Fruit fly (Drosophila melanogaster) whole organism, embryonic: Measurements from ENCODE around the gene CG10333.

ENCODE experiments used
- Atf-2 ChIP-seq: fragments of 200-800 bp; sonication (Bioruptor generic); optimal IDR thresholded peaks from 2 replicates; lab custom pipeline; 2016; ENCODE audit warnings: missing biosample characterization, missing genetic modification characterization
- CG10431 ChIP-seq: fragments of 200-800 bp; sonication (Bioruptor generic); optimal IDR thresholded peaks from 3 replicates; lab custom pipeline; 2018; ENCODE audit warnings: missing biosample characterization, mild to moderate bottlenecking, missing genetic modification characterization
- CG10543 ChIP-seq: fragments of 200-800 bp; sonication (Bioruptor generic); optimal IDR thresholded peaks from 3 replicates; lab custom pipeline; 2017; ENCODE audit warnings: missing biosample characterization, mild to moderate bottlenecking, missing genetic modification characterization, moderate library complexity
- CG10565 ChIP-seq: fragments of 200-800 bp; sonication (Bioruptor generic); optimal IDR thresholded peaks from 3 replicates; lab custom pipeline; 2016; ENCODE audit warnings: missing biosample characterization, mild to moderate bottlenecking, missing genetic modification characterization
- CG11398 ChIP-seq: fragments of 200-800 bp; sonication (Bioruptor generic); optimal IDR thresholded peaks from 2 replicates; lab custom pipeline; 2016; ENCODE audit warnings: missing biosample characterization, missing genetic modification characterization
- CG12219 ChIP-seq: fragments of 200-800 bp; sonication (Bioruptor generic); optimal IDR thresholded peaks from 3 replicates; lab custom pipeline; 2018; ENCODE audit warnings: missing biosample characterization, mild to moderate bottlenecking, missing genetic modification characterization
- CG12299 ChIP-seq: fragments of 200-800 bp; sonication (Bioruptor generic); optimal IDR thresholded peaks from 2 replicates; lab custom pipeline; 2018; ENCODE audit warnings: missing biosample characterization, mild to moderate bottlenecking, missing genetic modification characterization
- CG13894 ChIP-seq: fragments of 200-800 bp; sonication (Bioruptor generic); optimal IDR thresholded peaks from 3 replicates; lab custom pipeline; 2018; ENCODE audit warnings: missing biosample characterization, mild to moderate bottlenecking, missing genetic modification characterization, moderate library complexity
- CG14014 ChIP-seq: fragments of 200-800 bp; sonication (Bioruptor generic); IDR thresholded peaks from 2 replicates; pipeline ENCODE4 v1.3.6; 2022; ENCODE audit warnings: missing biosample characterization, missing genetic modification characterization
- CG14441 ChIP-seq: fragments of 200-800 bp; sonication (Bioruptor generic); IDR thresholded peaks from 2 replicates; pipeline ENCODE4 v1.3.6; 2022; ENCODE audit warnings: missing biosample characterization, missing genetic modification characterization
- CG16779 ChIP-seq: fragments of 200-800 bp; sonication (Bioruptor generic); IDR thresholded peaks from 2 replicates; pipeline ENCODE4 v1.3.6; 2022; ENCODE audit warnings: missing biosample characterization, missing genetic modification characterization
- CG17359 ChIP-seq: fragments of 200-800 bp; sonication (Bioruptor generic); optimal IDR thresholded peaks from 3 replicates; lab custom pipeline; 2018; ENCODE audit warnings: missing biosample characterization, mild to moderate bottlenecking, missing genetic modification characterization, moderate library complexity
- CG18599 ChIP-seq: fragments of 200-800 bp; sonication (Bioruptor generic); optimal IDR thresholded peaks from 3 replicates; lab custom pipeline; 2017; ENCODE audit warnings: missing biosample characterization, missing genetic modification characterization, mild to moderate bottlenecking, moderate library complexity, missing genetic modification reagents
- CG2129 ChIP-seq: fragments of 200-800 bp; sonication (Bioruptor generic); IDR thresholded peaks from 2 replicates; pipeline ENCODE4 v1.3.6; 2022; ENCODE audit warnings: missing biosample characterization, missing genetic modification characterization; ENCODE audit not compliant: partially characterized antibody
- CG32767 ChIP-seq: fragments of 200-800 bp; sonication (Bioruptor generic); IDR thresholded peaks from 2 replicates; pipeline ENCODE4 v1.3.6; 2022; ENCODE audit warnings: missing biosample characterization, missing genetic modification characterization
- CG32772 ChIP-seq: fragments of 200-800 bp; sonication (Bioruptor generic); IDR thresholded peaks from 2 replicates; pipeline ENCODE4 v1.3.6; 2022; ENCODE audit warnings: missing biosample characterization, missing genetic modification characterization
- CG3281 ChIP-seq: fragments of 200-800 bp; sonication (Bioruptor generic); optimal IDR thresholded peaks from 3 replicates; lab custom pipeline; 2017; ENCODE audit warnings: missing biosample characterization, mild to moderate bottlenecking, missing genetic modification characterization
- CG43689 ChIP-seq: fragments of 200-800 bp; sonication (Bioruptor generic); IDR thresholded peaks from 2 replicates; pipeline ENCODE4 v1.3.6; 2022; ENCODE audit warnings: missing biosample characterization, missing genetic modification characterization
- CG4424 ChIP-seq: fragments of 200-800 bp; sonication (Bioruptor generic); optimal IDR thresholded peaks from 3 replicates; lab custom pipeline; 2016; ENCODE audit warnings: missing biosample characterization, missing genetic modification characterization
- CG5180 ChIP-seq: fragments of 200-800 bp; sonication (Bioruptor generic); optimal IDR thresholded peaks from 3 replicates; lab custom pipeline; 2017; ENCODE audit warnings: missing biosample characterization, missing genetic modification characterization, mild to moderate bottlenecking, moderate library complexity, missing genetic modification reagents
- CG6175 ChIP-seq: fragments of 200-800 bp; sonication (Bioruptor generic); IDR thresholded peaks from 3 replicates; pipeline ENCODE4 v1.3.6; 2022; ENCODE audit warnings: missing biosample characterization, missing genetic modification characterization
- CG6654 ChIP-seq: fragments of 200-800 bp; sonication (Bioruptor generic); optimal IDR thresholded peaks from 2 replicates; lab custom pipeline; 2017; ENCODE audit warnings: missing biosample characterization, mild to moderate bottlenecking, missing genetic modification characterization
- CG6813 ChIP-seq: fragments of 200-800 bp; sonication (Bioruptor generic); optimal IDR thresholded peaks from 2 replicates; lab custom pipeline; 2017; ENCODE audit warnings: missing biosample characterization, missing genetic modification characterization, mild to moderate bottlenecking, moderate library complexity, missing genetic modification reagents
- CG7357 ChIP-seq: fragments of 200-800 bp; sonication (Bioruptor generic); IDR thresholded peaks from 3 replicates; pipeline ENCODE4 v1.3.6; 2022; ENCODE audit warnings: missing biosample characterization, missing genetic modification characterization
- CG8281 ChIP-seq: fragments of 200-800 bp; sonication (Bioruptor generic); optimal IDR thresholded peaks from 2 replicates; lab custom pipeline; 2018; ENCODE audit warnings: missing biosample characterization, mild to moderate bottlenecking, missing genetic modification characterization, moderate library complexity
- CG8359 ChIP-seq: fragments of 200-800 bp; sonication (Bioruptor generic); optimal IDR thresholded peaks from 2 replicates; lab custom pipeline; 2017; ENCODE audit warnings: missing biosample characterization, mild to moderate bottlenecking, missing genetic modification characterization, borderline replicate concordance
- CG9437 ChIP-seq: fragments of 200-800 bp; sonication (Bioruptor generic); optimal IDR thresholded peaks from 2 replicates; lab custom pipeline; 2018; ENCODE audit warnings: missing biosample characterization, mild to moderate bottlenecking, missing genetic modification characterization
- CG9876 ChIP-seq: fragments of 200-800 bp; sonication (Bioruptor generic); optimal IDR thresholded peaks from 2 replicates; lab custom pipeline; 2016; ENCODE audit warnings: missing biosample characterization, missing genetic modification characterization
- Dref ChIP-seq: fragments of 200-800 bp; sonication (Bioruptor generic); IDR thresholded peaks from 2 replicates; pipeline ENCODE4 v1.3.6; 2022; ENCODE audit warnings: missing biosample characterization, missing genetic modification characterization
- HmgD ChIP-seq: fragments of 200-800 bp; sonication (Bioruptor generic); optimal IDR thresholded peaks from 3 replicates; lab custom pipeline; 2016; ENCODE audit warnings: missing biosample characterization, missing genetic modification characterization
- Hr51 ChIP-seq, 2 experiments: fragments of 200-800 bp; sonication (Bioruptor generic); optimal IDR thresholded peaks; 2 replicates in 1 of 2; 3 replicates in 1 of 2; lab custom pipeline; 2016 to 2018; ENCODE audit warnings: missing biosample characterization in 2 of 2, missing genetic modification characterization in 2 of 2, mild to moderate bottlenecking in 1 of 2, moderate library complexity in 1 of 2
- Hsf ChIP-seq: fragments of 200-800 bp; sonication (Bioruptor generic); optimal IDR thresholded peaks from 3 replicates; lab custom pipeline; 2016; ENCODE audit warnings: missing biosample characterization, missing genetic modification characterization
- Nf-YA ChIP-seq: fragments of 200-800 bp; sonication (Bioruptor generic); IDR thresholded peaks from 2 replicates; pipeline ENCODE4 v1.3.6; 2022; ENCODE audit warnings: missing biosample characterization, missing genetic modification characterization
- Nf-YC ChIP-seq: fragments of 200-800 bp; optimal IDR thresholded peaks from 3 replicates; lab custom pipeline; 2019; ENCODE audit warnings: missing biosample characterization, mild to moderate bottlenecking, missing genetic modification characterization, moderate library complexity
- PHDP ChIP-seq: fragments of 200-800 bp; sonication (Bioruptor generic); optimal IDR thresholded peaks from 3 replicates; lab custom pipeline; 2018; ENCODE audit warnings: missing biosample characterization, mild to moderate bottlenecking, missing genetic modification characterization, moderate library complexity
- bbx ChIP-seq: fragments of 200-800 bp; sonication (Bioruptor generic); IDR thresholded peaks from 2 replicates; pipeline ENCODE4 v1.3.6; 2022; ENCODE audit warnings: missing biosample characterization, missing genetic modification characterization; ENCODE audit not compliant: partially characterized antibody
- btn ChIP-seq: fragments of 200-800 bp; sonication (Bioruptor generic); optimal IDR thresholded peaks from 2 replicates; lab custom pipeline; 2016; ENCODE audit warnings: missing biosample characterization, missing genetic modification characterization
- cas ChIP-seq: fragments of 200-800 bp; sonication (Bioruptor generic); IDR thresholded peaks from 2 replicates; pipeline ENCODE4 v1.3.6; 2022; ENCODE audit warnings: missing biosample characterization, missing genetic modification characterization
- cato ChIP-seq: fragments of 200-800 bp; sonication (Bioruptor generic); optimal IDR thresholded peaks from 2 replicates; lab custom pipeline; 2016; ENCODE audit warnings: missing biosample characterization, missing genetic modification characterization, borderline replicate concordance
- chm ChIP-seq: fragments of 200-800 bp; sonication (Bioruptor generic); IDR thresholded peaks from 2 replicates; pipeline ENCODE4 v1.3.6; 2022; ENCODE audit warnings: missing biosample characterization, missing genetic modification characterization
- dati ChIP-seq: fragments of 200-800 bp; sonication (Bioruptor generic); IDR thresholded peaks from 2 replicates; pipeline ENCODE4 v1.3.6; 2022; ENCODE audit warnings: missing biosample characterization, missing genetic modification characterization
- esg ChIP-seq: fragments of 200-800 bp; sonication (Bioruptor generic); conservative IDR thresholded peaks from 2 replicates; pipeline ENCODE4 v1.3.6; 2022; ENCODE audit warnings: missing biosample characterization, missing genetic modification characterization
- fd3F ChIP-seq: fragments of 200-800 bp; sonication (Bioruptor generic); optimal IDR thresholded peaks from 2 replicates; lab custom pipeline; 2018; ENCODE audit warnings: missing biosample characterization, mild to moderate bottlenecking, missing genetic modification characterization, moderate library complexity
- gcm ChIP-seq: fragments of 200-800 bp; sonication (Bioruptor generic); optimal IDR thresholded peaks from 2 replicates; lab custom pipeline; 2019; ENCODE audit warnings: missing biosample characterization, mild to moderate bottlenecking, missing genetic modification characterization, moderate library complexity
- gt ChIP-seq: fragments of 200-800 bp; sonication (Bioruptor generic); IDR thresholded peaks from 2 replicates; pipeline ENCODE4 v1.3.6; 2022; ENCODE audit warnings: missing biosample characterization, missing genetic modification characterization
- her ChIP-seq: fragments of 200-800 bp; sonication (Bioruptor generic); optimal IDR thresholded peaks from 2 replicates; lab custom pipeline; 2016; ENCODE audit warnings: missing biosample characterization, missing genetic modification characterization
- mld ChIP-seq: fragments of 200-800 bp; sonication (Bioruptor generic); IDR thresholded peaks from 3 replicates; pipeline ENCODE4 v1.3.6; 2022; ENCODE audit warnings: missing biosample characterization, missing genetic modification characterization; ENCODE audit not compliant: partially characterized antibody
- nmo ChIP-seq: fragments of 200-800 bp; sonication (Bioruptor generic); optimal IDR thresholded peaks from 2 replicates; lab custom pipeline; 2018; ENCODE audit warnings: missing biosample characterization, mild to moderate bottlenecking, missing genetic modification characterization, moderate library complexity

Gene CG10333

DNA sequence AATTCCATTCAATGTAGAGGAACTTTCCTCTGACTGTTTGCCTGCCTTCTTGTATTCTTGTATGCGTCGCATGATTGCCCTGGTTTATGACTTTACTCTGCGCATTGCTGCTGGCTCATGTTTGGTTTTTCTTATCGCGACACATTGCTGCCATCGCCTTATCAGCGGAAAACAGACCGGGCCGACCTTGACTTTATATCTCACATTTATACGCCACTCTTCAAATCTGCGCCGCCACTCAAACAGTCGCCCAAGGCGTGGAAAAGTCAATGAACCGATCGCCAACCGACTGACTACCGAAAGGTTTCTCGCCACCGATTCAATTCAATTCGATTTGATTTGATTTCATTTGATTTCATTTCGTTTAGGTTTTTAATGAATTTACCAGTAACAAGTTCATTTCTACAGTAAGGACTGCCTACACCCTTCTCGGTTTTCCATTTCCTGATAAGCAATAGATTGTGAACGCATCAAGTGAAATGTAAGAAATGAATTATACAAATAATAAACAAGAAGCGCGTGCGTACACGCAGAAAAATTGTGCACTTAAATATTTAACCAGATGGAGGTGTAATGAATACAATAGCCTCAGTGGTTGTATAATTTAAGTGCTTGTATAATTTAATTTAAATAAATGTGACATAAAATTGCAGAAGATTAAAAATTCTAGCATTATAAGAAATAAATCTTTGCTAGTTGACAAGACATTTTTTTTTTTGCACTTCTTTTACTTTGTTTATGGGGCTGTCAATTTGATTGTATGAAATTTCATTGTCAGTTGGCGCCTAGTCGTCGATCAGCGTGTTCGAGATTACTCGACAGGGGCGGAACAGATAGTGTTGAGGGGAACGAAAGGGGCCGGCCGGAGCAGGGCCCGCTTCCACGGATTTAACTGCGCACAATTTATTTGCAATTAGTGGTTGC, 40.1 kb upstream of the CG10333 start (continued):
- TF ChIP-seq CG43689 (GFP tag; lab: Robert Waterston, UW): no peak
- no peak for TF ChIP-seq CG11398
- TF ChIP-seq Hr51 (GFP tag; optimal IDR thresholded peaks at IDR 0.05; lab: Kevin White, UChicago): peak in 1 of 2 experiments; percentile 14
- peak; percentile 20 for TF ChIP-seq nmo (GFP tag; lab: Kevin White, UChicago)
- no peak for TF ChIP-seq CG10565 (GFP tag; lab: Kevin White, UChicago)
- TF ChIP-seq CG9876 (GFP tag; lab: Kevin White, UChicago): no peak
- no peak for TF ChIP-seq CG14014 (GFP tag; lab: Robert Waterston, UW)
- peak; percentile 64 for TF ChIP-seq CG10543
- TF ChIP-seq CG12299 (tag; lab: Kevin White, UChicago): no peak
- TF ChIP-seq mld (GFP tag; lab: Robert Waterston, UW): no peak
- no peak for TF ChIP-seq HmgD (GFP tag; lab: Kevin White, UChicago)
- no peak for TF ChIP-seq her (GFP tag; lab: Kevin White, UChicago)
- no peak for TF ChIP-seq CG12219
- no peak for TF ChIP-seq cas
- no peak for TF ChIP-seq chm (GFP tag; lab: Robert Waterston, UW)
- TF ChIP-seq CG17359 (tag; lab: Kevin White, UChicago): no peak
- no peak for TF ChIP-seq CG32772 (GFP tag; lab: Robert Waterston, UW)
- no peak for TF ChIP-seq Atf-2 (GFP tag; lab: Kevin White, UChicago)
- no peak for TF ChIP-seq CG32767 (GFP tag; lab: Robert Waterston, UW)
- no peak for TF ChIP-seq CG18599 (GFP tag; lab: Kevin White, UChicago)
- TF ChIP-seq PHDP (tag; lab: Kevin White, UChicago): peak; percentile 54
- TF ChIP-seq CG13894 (tag; lab: Kevin White, UChicago): no peak
- TF ChIP-seq cato (GFP tag; lab: Kevin White, UChicago): no peak
- no peak for TF ChIP-seq dati (GFP tag; lab: Robert Waterston, UW)
- no peak for TF ChIP-seq btn (GFP tag; lab: Kevin White, UChicago)
- no peak for TF ChIP-seq gcm
- peak; percentile 4 for TF ChIP-seq CG3281
- no peak for TF ChIP-seq esg (GFP tag; lab: Robert Waterston, UW)
- no peak for TF ChIP-seq CG6813 (GFP tag; lab: Kevin White, UChicago)
- no peak for TF ChIP-seq Dref (GFP tag; lab: Robert Waterston, UW)
- TF ChIP-seq CG2129: no peak
- no peak for TF ChIP-seq CG7357 (GFP tag; lab: Robert Waterston, UW)
- TF ChIP-seq CG10431 (GFP tag; lab: Kevin White, UChicago): no peak
- peak; percentile 26 for TF ChIP-seq Hsf (GFP tag; lab: Kevin White, UChicago)
- TF ChIP-seq CG6654 (GFP tag; lab: Kevin White, UChicago): no peak
- no peak for TF ChIP-seq CG8359 (GFP tag; lab: Kevin White, UChicago)
- TF ChIP-seq Nf-YA (GFP tag; lab: Robert Waterston, UW): no peak
- peak; percentile 18 for TF ChIP-seq CG9437 (GFP tag; lab: Kevin White, UChicago)
- TF ChIP-seq CG6175: no peak
- TF ChIP-seq bbx (GFP tag; lab: Robert Waterston, UW): no peak; the same call in 1 of the 2 replicates
- no peak for TF ChIP-seq CG14441 (GFP tag; lab: Robert Waterston, UW)
- TF ChIP-seq CG8281 (tag; lab: Kevin White, UChicago): no peak
- no peak for TF ChIP-seq CG5180 (GFP tag; lab: Kevin White, UChicago)
- TF ChIP-seq fd3F (GFP tag; lab: Kevin White, UChicago): no peak
- TF ChIP-seq CG4424: peak; percentile 13
- TF ChIP-seq CG16779 (GFP tag; lab: Robert Waterston, UW): no peak
- no peak for TF ChIP-seq gt
- no peak for TF ChIP-seq Nf-YC (tag; lab: Kevin White, UChicago)
